Worm (Caenorhabditis elegans) whole organism, late embryonic: Measurements from ENCODE around the gene srh-190.

Source experiments
- T23F11.4 ChIP-seq: fragments of 200-800 bp; sonication (Bioruptor generic); optimal IDR thresholded peaks from 2 replicates; lab custom pipeline; 2018; ENCODE audit warnings: mild to moderate bottlenecking, missing genetic modification characterization, missing compliant biosample characterization
- ama-1 ChIP-seq: fragments of 150-350 bp; optimal IDR thresholded peaks from 2 replicates; lab custom pipeline; 2014
- ceh-24 ChIP-seq: sonication (generic microtip); optimal IDR thresholded peaks from 2 replicates; lab custom pipeline; 2016; ENCODE audit warnings: mild to moderate bottlenecking, missing genetic modification characterization, missing compliant biosample characterization
- fax-1 ChIP-seq: sonication (generic microtip); optimal IDR thresholded peaks from 2 replicates; lab custom pipeline; 2016; ENCODE audit warnings: missing genotype, missing genetic modification characterization, missing compliant biosample characterization
- pag-3 ChIP-seq: sonication (generic microtip); optimal IDR thresholded peaks from 2 replicates; lab custom pipeline; 2016; ENCODE audit warnings: missing compliant biosample characterization, missing genetic modification characterization, borderline replicate concordance
- pax-1 ChIP-seq: fragments of 150-350 bp; optimal IDR thresholded peaks from 2 replicates; lab custom pipeline; 2014; ENCODE audit warnings: missing biosample characterization, missing genetic modification characterization
- tbx-2 ChIP-seq: sonication (generic microtip); optimal IDR thresholded peaks from 2 replicates; lab custom pipeline; 2016; ENCODE audit warnings: missing genetic modification characterization, missing compliant biosample characterization
- zip-5 ChIP-seq: sonication (generic microtip); optimal IDR thresholded peaks from 2 replicates; lab custom pipeline; 2016; ENCODE audit warnings: missing genetic modification characterization, missing compliant biosample characterization

- TF ChIP-seq fax-1 (no peak), ama-1 (lab: Kevin White, UChicago) (no peak), pax-1 (no peak), pag-3 (tag; lab: Kevin White, UChicago) (no peak), tbx-2 (tag; lab: Kevin White, UChicago) (no peak), T23F11.4 (GFP tag; lab: Kevin White, UChicago) (no peak), ceh-24 (tag; lab: Kevin White, UChicago) (no peak), zip-5 (tag; lab: Kevin White, UChicago) (no peak)
Measured at ce11 chrV:3927522-3927921, 24.6 kb downstream of the srh-190 start.
